Worm (Caenorhabditis elegans) whole organism, L4 larva: ENCODE results near the gene sid-2.

Source experiments
- D1046.2 ChIP-seq: fragments of 200-800 bp; sonication (Bioruptor generic); IDR thresholded peaks from 2 replicates; pipeline ENCODE4 v1.3.6; 2022; ENCODE audit warnings: missing genetic modification characterization, missing compliant biosample characterization
- F10B5.3 ChIP-seq: sonication (generic microtip); optimal IDR thresholded peaks from 2 replicates; lab custom pipeline; 2016; ENCODE audit warnings: mild to moderate bottlenecking, missing genetic modification characterization, missing compliant biosample characterization
- F26F4.8 ChIP-seq: fragments of 200-800 bp; sonication (Bioruptor generic); conservative IDR thresholded peaks from 2 replicates; pipeline ENCODE4 v1.3.6; 2022; ENCODE audit warnings: missing genetic modification characterization, missing compliant biosample characterization
- F44E2.7 ChIP-seq: fragments of 200-800 bp; sonication (Bioruptor generic); IDR thresholded peaks from 2 replicates; pipeline ENCODE4 v2.1.2; 2022; ENCODE audit warnings: missing genetic modification characterization, missing compliant biosample characterization
- R02D3.7 ChIP-seq: fragments of 150-350 bp; sonication (generic microtip); optimal IDR thresholded peaks from 3 replicates; lab custom pipeline; 2014; ENCODE audit warnings: missing biosample characterization, missing genetic modification characterization
- Y5F2A.4 ChIP-seq: fragments of 200-800 bp; sonication (Bioruptor generic); optimal IDR thresholded peaks from 2 replicates; lab custom pipeline; 2018; ENCODE audit warnings: mild to moderate bottlenecking, missing genetic modification characterization, missing compliant biosample characterization
- ZK546.5 ChIP-seq, 2 experiments: sonication (generic microtip); optimal IDR thresholded peaks; 2 replicates each; lab custom pipeline; 2017; ENCODE audit warnings: missing biosample characterization in 2 of 2, missing genetic modification characterization in 2 of 2
- aha-1 ChIP-seq: fragments of 150-350 bp; peaks from one replicate; lab custom pipeline; 2014; ENCODE audit warnings: missing biosample characterization, missing genetic modification characterization
- ceh-20 ChIP-seq: fragments of 200-800 bp; sonication (Bioruptor generic); IDR thresholded peaks from 2 replicates; pipeline ENCODE4 v1.3.6; 2022; ENCODE audit warnings: missing genetic modification reagents, missing genetic modification characterization, missing compliant biosample characterization
- ceh-28 ChIP-seq: fragments of 150-350 bp; optimal IDR thresholded peaks from 2 replicates; lab custom pipeline; 2014; ENCODE audit warnings: missing biosample characterization, missing genetic modification reagents, missing genetic modification characterization
- ceh-32 ChIP-seq: sonication (generic microtip); optimal IDR thresholded peaks from 2 replicates; lab custom pipeline; 2016; ENCODE audit warnings: mild to moderate bottlenecking, missing genetic modification characterization, missing compliant biosample characterization; ENCODE audit not compliant: poor library complexity
- ceh-44 ChIP-seq: fragments of 200-800 bp; sonication (Bioruptor generic); IDR thresholded peaks from 2 replicates; pipeline ENCODE4 v1.3.6; 2022; ENCODE audit warnings: missing genetic modification reagents, missing genetic modification characterization, missing compliant biosample characterization
- ctbp-1 ChIP-seq: fragments of 200-800 bp; sonication (Bioruptor generic); IDR thresholded peaks from 2 replicates; pipeline ENCODE4 v1.3.6; 2022; ENCODE audit warnings: missing genetic modification reagents, missing genetic modification characterization, missing compliant biosample characterization
- daf-16 ChIP-seq, 3 experiments: sonication (generic microtip); optimal IDR thresholded peaks; 2 replicates each; lab custom pipeline; 2016 to 2017; ENCODE audit warnings: missing genetic modification characterization in 3 of 3, missing genetic modification reagents in 3 of 3, mild to moderate bottlenecking in 2 of 3, missing compliant biosample characterization in 2 of 3, missing biosample characterization in 1 of 3, moderate library complexity in 1 of 3
- daf-19 ChIP-seq: fragments of 200-800 bp; sonication (Bioruptor generic); conservative IDR thresholded peaks from 2 replicates; pipeline ENCODE4 v1.3.6; 2022; ENCODE audit warnings: missing genetic modification characterization, missing compliant biosample characterization
- daf-8 ChIP-seq: fragments of 200-800 bp; sonication (Bioruptor generic); IDR thresholded peaks from 2 replicates; pipeline ENCODE4 v1.3.6; 2022; ENCODE audit warnings: missing genetic modification characterization, missing compliant biosample characterization
- dve-1 ChIP-seq: sonication (generic microtip); optimal IDR thresholded peaks from 2 replicates; lab custom pipeline; 2017; ENCODE audit warnings: antibody characterized with exemption, mild to moderate bottlenecking, missing genetic modification characterization, missing compliant biosample characterization; ENCODE audit not compliant: insufficient read depth
- egl-43 ChIP-seq: fragments of 200-800 bp; sonication (Bioruptor generic); IDR thresholded peaks from 2 replicates; pipeline ENCODE4 v1.3.6; 2022; ENCODE audit warnings: missing genetic modification reagents, missing genetic modification characterization, missing compliant biosample characterization
- gei-8 ChIP-seq: fragments of 200-800 bp; sonication (Bioruptor generic); optimal IDR thresholded peaks from 2 replicates; lab custom pipeline; 2018; ENCODE audit warnings: mild to moderate bottlenecking, missing genetic modification characterization, missing compliant biosample characterization
- jun-1 ChIP-seq: fragments of 150-350 bp; optimal IDR thresholded peaks from 2 replicates; lab custom pipeline; 2014; ENCODE audit warnings: missing biosample characterization, missing genetic modification reagents, missing genetic modification characterization
- lim-7 ChIP-seq: fragments of 200-800 bp; sonication (Bioruptor generic); IDR thresholded peaks from 2 replicates; pipeline ENCODE4 v1.3.6; 2022; ENCODE audit warnings: missing genetic modification characterization, missing compliant biosample characterization
- php-3 ChIP-seq: fragments of 200-800 bp; sonication (Bioruptor generic); IDR thresholded peaks from 2 replicates; pipeline ENCODE4 v1.3.6; 2022; ENCODE audit warnings: missing genetic modification reagents, missing genetic modification characterization, missing compliant biosample characterization
- set-16 ChIP-seq: fragments of 200-800 bp; sonication (Bioruptor generic); IDR thresholded peaks from 2 replicates; pipeline ENCODE4 v1.3.6; 2022; ENCODE audit warnings: missing genetic modification reagents, missing genetic modification characterization, missing compliant biosample characterization
- spr-1 ChIP-seq: sonication (generic microtip); optimal IDR thresholded peaks from 2 replicates; lab custom pipeline; 2016; ENCODE audit warnings: mild to moderate bottlenecking, missing genetic modification characterization, missing compliant biosample characterization
- tra-1 ChIP-seq: fragments of 200-800 bp; sonication (Bioruptor generic); IDR thresholded peaks from 2 replicates; pipeline ENCODE4 v1.3.6; 2022; ENCODE audit warnings: missing genetic modification reagents, missing genetic modification characterization, missing compliant biosample characterization
- unc-130 ChIP-seq: sonication (generic microtip); optimal IDR thresholded peaks from 2 replicates; lab custom pipeline; 2016; ENCODE audit warnings: missing genetic modification reagents, missing genetic modification characterization, missing compliant biosample characterization
- unc-62 ChIP-seq, 3 experiments: fragments of 150-350 bp in 1 of 3; sonication (generic microtip); optimal IDR thresholded peaks in 2 of 3; peaks in 1 of 3; 1 replicate in 1 of 3; 2 replicates in 2 of 3; lab custom pipeline; 2014 to 2017; ENCODE audit warnings: missing biosample characterization in 3 of 3, missing genetic modification characterization in 3 of 3, missing genetic modification reagents in 3 of 3, missing genotype in 1 of 3
- zfp-2 ChIP-seq: sonication (generic microtip); optimal IDR thresholded peaks from 2 replicates; lab custom pipeline; 2016; ENCODE audit warnings: mild to moderate bottlenecking, missing genetic modification characterization, missing compliant biosample characterization
- ztf-7 ChIP-seq: fragments of 150-350 bp; optimal IDR thresholded peaks from 2 replicates; lab custom pipeline; 2014; ENCODE audit warnings: missing biosample characterization, missing genetic modification characterization

Gene sid-2

DNA sequence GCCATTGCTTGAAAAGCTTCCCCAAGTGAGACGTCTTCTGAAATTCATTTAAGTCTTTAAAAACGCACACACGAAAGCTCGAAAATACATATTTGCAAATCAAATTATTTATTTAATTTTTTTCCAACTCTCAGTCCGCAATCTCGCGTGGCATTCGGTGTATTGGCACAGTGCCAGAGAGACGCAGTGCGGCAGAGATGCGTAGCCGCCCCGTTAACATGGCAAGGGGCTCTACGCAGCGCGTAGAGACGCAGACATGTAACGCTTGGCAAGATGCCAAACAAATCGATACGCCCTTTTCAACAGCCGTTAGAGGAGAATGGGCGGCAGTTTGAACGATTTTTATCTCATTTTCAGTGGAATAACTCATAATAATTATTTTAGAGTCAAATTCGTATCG lies 35.7 kb upstream of the sid-2 start, which contains the start of the genes drr-2 and set-16 (continued):
- TF ChIP-seq unc-130 (GFP tag; lab: Kevin White, UChicago) (peak; percentile 98), gei-8 (GFP tag; lab: Kevin White, UChicago) (peak; percentile 87), ceh-32 (tag; lab: Kevin White, UChicago) (peak; percentile 84), spr-1 (tag; lab: Kevin White, UChicago) (peak; percentile 96), dve-1 (tag; lab: Kevin White, UChicago) (peak; percentile 100), ceh-20 (GFP tag; lab: Robert Waterston, UW) (peak; percentile 99), ZK546.5 (tag; optimal IDR thresholded peaks at IDR 0.05; lab: Kevin White, UChicago) (peak in 1 of 2 experiments; percentile 86), tra-1 (GFP tag; lab: Robert Waterston, UW) (peak; percentile 98), ctbp-1 (GFP tag; lab: Robert Waterston, UW) (peak; percentile 98), zfp-2 (peak; percentile 94)

DNA sequence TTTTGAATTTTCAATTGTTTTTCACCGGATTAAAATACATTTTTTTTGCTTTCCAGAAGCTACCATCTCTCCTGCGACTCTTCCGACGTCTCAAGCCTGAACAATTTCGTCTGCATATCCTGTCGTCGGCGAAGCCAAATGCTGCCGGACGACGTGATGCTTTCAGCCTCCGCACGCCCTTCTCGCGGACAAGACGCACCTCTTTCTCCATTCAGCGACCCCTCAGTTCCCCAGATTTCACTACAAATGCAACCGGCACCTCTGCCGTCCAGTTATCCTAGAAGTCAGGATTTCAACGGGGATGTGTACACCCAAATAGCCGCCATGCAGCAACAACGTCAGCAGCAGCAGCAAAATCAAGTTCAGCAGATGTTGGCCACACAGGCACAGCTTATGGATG lies 35.0 kb upstream of the sid-2 start:
- TF ChIP-seq set-16 (GFP tag; lab: Robert Waterston, UW) = peak; percentile 59
- TF ChIP-seq daf-19 (GFP tag; lab: Robert Waterston, UW) = no peak
- TF ChIP-seq daf-8 (GFP tag; lab: Robert Waterston, UW) = no peak

DNA sequence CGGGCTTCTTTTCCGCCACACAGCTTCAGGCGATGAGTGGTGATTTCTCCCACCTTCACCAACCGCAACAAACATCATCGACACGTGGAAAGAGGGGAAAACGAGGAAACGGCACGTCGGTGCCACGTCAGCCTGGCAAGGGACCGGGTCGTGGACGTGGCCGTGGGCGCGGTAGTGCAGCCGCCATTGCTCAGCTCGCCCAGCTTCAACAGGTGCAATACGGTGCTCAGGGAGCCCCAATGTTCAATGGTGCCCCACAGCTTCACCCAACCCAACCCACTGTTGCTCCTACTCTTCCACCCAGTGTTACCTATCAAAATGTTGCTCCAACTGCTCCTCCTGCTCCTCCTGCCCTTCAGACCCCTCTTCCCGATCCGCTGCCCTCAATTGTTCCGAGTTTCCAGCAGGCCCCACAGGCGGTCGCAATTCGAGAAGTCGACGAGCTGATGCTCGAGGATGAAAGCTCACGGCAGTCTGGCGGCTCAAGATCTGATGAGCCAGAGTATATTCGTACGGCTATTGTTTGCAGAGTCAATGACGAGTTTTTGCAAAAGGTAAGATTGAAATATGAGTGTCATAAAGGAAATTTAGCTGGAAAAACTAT lies 33.3 kb upstream of the sid-2 start:
- TF ChIP-seq set-16 (GFP tag; lab: Robert Waterston, UW) = peak; percentile 90
- TF ChIP-seq lim-7 (GFP tag; lab: Robert Waterston, UW) = 0 out of 2 replicates have a peak, but pooled peaks have one; percentile 31
- TF ChIP-seq jun-1 = no peak
- peak; percentile 50; the same call in 1 of the 2 replicates for TF ChIP-seq egl-43
- no peak for TF ChIP-seq daf-19 (GFP tag; lab: Robert Waterston, UW)
- TF ChIP-seq D1046.2 (GFP tag; lab: Robert Waterston, UW) = 0 out of 2 replicates have a peak, but pooled peaks have one; percentile 33
- TF ChIP-seq ztf-7 (tag; lab: Kevin White, UChicago) = no peak
- no peak for TF ChIP-seq F44E2.7 (GFP tag; lab: Robert Waterston, UW)
- TF ChIP-seq F10B5.3 (tag; lab: Kevin White, UChicago) = no peak
- no peak for TF ChIP-seq daf-16 (GFP tag; optimal IDR thresholded peaks at IDR 0.05; lab: Kevin White, UChicago)
- TF ChIP-seq daf-16 (tag; optimal IDR thresholded peaks at IDR 0.05; lab: Kevin White, UChicago) = no peak
- TF ChIP-seq R02D3.7 = no peak

DNA sequence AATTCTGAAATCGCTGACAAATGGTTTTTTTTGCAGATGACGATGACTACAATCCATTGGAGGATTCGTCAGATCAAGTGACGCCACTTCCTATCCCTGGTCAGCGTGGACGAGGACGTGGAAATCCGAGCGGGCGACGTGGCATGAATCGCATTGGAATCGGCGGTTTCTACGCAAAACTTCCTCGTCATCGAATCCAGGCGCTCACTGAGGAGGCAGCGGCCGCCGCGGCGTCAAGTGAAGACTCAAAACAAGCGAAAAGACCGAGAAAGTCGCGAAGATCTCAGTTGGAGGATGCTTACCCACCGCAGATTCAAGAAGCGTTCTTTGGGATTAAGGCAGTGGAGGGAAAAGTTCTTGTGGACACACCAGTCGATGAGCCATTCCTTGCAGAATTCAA lies 30.7 kb upstream of the sid-2 start:
- TF ChIP-seq jun-1 = no peak
- 0 out of 2 replicates have a peak, but pooled peaks have one; percentile 14 for TF ChIP-seq ceh-44 (GFP tag; lab: Robert Waterston, UW)
- peak; percentile 68 for TF ChIP-seq set-16 (GFP tag; lab: Robert Waterston, UW)
- peak in 1 of 2 experiments; percentile 42 for TF ChIP-seq unc-62 (GFP tag; optimal IDR thresholded peaks at IDR 0.05 in 1 of 2; lab: Kevin White, UChicago)
- TF ChIP-seq unc-62 (tag; optimal IDR thresholded peaks at IDR 0.05; lab: Kevin White, UChicago) = no peak
- no peak for TF ChIP-seq Y5F2A.4 (GFP tag; lab: Kevin White, UChicago)

DNA sequence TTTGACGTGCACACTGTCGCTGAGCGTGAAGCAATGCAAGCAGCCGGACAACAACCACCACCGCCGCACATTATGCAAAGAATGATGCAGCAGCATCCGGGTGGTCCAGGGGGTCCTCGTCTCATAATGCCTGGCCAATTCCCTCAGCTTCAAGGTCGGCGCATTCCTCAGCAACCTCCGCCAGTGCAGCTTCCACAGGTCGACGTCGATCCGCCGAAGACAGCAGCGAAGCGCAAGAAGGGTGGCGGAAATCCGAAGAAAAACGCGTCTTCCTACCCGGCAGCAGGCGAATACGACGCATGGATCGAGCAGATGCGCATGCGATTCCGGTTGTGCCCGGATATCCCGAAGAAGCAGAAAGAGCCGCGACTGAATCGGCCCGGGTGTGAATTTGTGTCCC lies 27.8 kb upstream of the sid-2 start:
- TF ChIP-seq set-16 (GFP tag; lab: Robert Waterston, UW) (peak; percentile 94), ceh-28 (tag; lab: Kevin White, UChicago) (no peak)

DNA sequence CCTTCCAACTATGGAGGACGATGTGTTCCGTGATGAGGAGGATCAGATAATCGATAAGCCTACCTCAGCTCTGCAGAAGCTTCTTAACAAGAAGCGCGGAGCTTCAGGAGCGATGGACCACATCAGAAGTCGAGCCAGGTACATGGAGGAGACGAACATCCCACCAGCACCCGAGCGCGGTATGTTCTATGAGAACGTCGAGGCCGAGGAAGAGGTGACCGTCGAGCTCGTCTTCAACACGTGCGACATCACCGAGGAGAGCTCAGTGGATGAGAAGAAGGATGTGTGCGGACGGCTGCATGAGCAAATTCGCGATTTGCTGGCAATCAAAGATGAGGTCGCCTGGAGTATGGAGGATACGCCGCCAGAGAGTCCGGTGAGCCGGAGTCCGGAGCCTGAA lies 27.2 kb upstream of the sid-2 start:
- 0 out of 2 replicates have a peak, but pooled peaks have one; percentile 26 for TF ChIP-seq php-3 (GFP tag; lab: Robert Waterston, UW)
- peak; percentile 91 for TF ChIP-seq aha-1 (tag; lab: Kevin White, UChicago)
- TF ChIP-seq set-16 (GFP tag; lab: Robert Waterston, UW) = peak; percentile 39; the same call in 1 of the 2 replicates
- no peak for TF ChIP-seq F26F4.8 (GFP tag; lab: Robert Waterston, UW)
- TF ChIP-seq daf-8 (GFP tag; lab: Robert Waterston, UW) = no peak
- no peak for TF ChIP-seq zfp-2
